Worm (Caenorhabditis elegans): Measurements from ENCODE around the gene F12E12.1.

Gene F12E12.1

DNA sequence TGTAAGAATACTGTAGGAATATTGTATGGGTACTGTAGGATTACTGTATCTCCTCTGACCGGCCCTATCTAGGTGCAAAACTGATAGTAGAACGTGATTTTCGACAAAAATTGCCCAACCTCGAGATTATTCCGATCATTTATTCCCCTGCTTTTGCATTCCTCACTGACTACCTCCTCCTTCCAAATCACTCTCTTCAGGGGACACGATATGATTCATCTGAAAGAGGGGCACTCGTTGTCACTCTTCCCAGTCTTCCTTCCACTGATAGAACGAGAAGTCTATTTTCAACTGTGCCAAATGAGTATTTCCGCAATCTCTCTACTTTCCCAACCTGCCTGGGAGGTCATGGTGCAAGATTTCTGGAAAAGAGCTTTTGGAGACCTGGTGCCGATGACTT lies 2.0 kb upstream of the F12E12.1 start, which contains the start of gene F12E12.2:
Gene F12E12.2 (plus strand): TSS at position 301 of the 400 bp plus-strand sequence.
- TF ChIP-seq pha-4 (tag; optimal IDR thresholded peaks at IDR 0.05): no peak
- TF ChIP-seq unc-39 (tag; optimal IDR thresholded peaks at IDR 0.05): no peak
- TF ChIP-seq aly-2 (tag; optimal IDR thresholded peaks at IDR 0.05): no peak
- TF ChIP-seq sea-2 (GFP tag; optimal IDR thresholded peaks at IDR 0.05): no peak
- no peak for TF ChIP-seq elt-2 (tag; optimal IDR thresholded peaks at IDR 0.05)
- no peak for TF ChIP-seq nhr-23 (tag; optimal IDR thresholded peaks at IDR 0.05)
- no peak for TF ChIP-seq ama-1 (optimal IDR thresholded peaks at IDR 0.05)
- TF ChIP-seq pqm-1 (tag; optimal IDR thresholded peaks at IDR 0.05): no peak
- no peak for TF ChIP-seq ceh-82 (tag; optimal IDR thresholded peaks at IDR 0.05)
- TF ChIP-seq lsy-12 (tag; optimal IDR thresholded peaks at IDR 0.05): no peak
- TF ChIP-seq egl-27 (tag; optimal IDR thresholded peaks at IDR 0.05): no peak
- no peak for TF ChIP-seq nhr-77 (tag; optimal IDR thresholded peaks at IDR 0.05)
- no peak for TF ChIP-seq jun-1 (tag; optimal IDR thresholded peaks at IDR 0.05)
- no peak for TF ChIP-seq snpc-4 (tag; optimal IDR thresholded peaks at IDR 0.05)
- TF ChIP-seq elt-1 (tag; optimal IDR thresholded peaks at IDR 0.05): no peak
- no peak for TF ChIP-seq R02D3.7 (tag; optimal IDR thresholded peaks at IDR 0.05)

DNA sequence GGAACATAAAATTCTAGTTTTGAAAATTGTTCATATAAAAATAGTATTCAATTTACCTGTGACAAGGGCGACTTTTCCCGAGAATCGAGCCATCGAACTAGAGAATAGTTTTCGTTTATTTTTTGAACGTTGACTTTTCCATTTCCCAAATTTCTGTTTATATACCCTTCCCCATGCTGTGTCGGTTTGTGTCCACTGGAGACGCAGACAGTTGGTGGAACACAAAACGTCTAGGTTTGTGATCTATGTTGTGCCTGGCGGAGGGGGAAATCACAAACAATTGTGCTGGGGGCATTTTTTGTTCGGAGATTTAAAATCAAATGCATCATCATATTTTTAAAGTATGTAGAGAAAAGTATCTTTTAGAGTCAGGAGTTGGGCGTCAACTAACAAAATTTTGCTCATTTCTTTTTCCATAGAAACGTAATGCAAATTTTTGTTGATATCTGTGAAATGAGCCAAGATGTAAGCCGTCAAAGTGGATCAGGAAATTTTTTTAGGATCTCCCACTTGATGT lies 2.1 kb downstream of the F12E12.1 start, which contains the start of gene nta-1:
Gene nta-1 (minus strand): TSS at position 131 of the 517 bp plus-strand sequence.
- TF ChIP-seq nhr-12 (tag; optimal IDR thresholded peaks at IDR 0.05): no peak
- TF ChIP-seq ceh-16 (tag; optimal IDR thresholded peaks at IDR 0.05): no peak
- no peak for TF ChIP-seq nhr-67 (tag; optimal IDR thresholded peaks at IDR 0.05)
- no peak for TF ChIP-seq unc-62 (GFP tag; optimal IDR thresholded peaks at IDR 0.05)
- peak; percentile 51 for TF ChIP-seq pqm-1 (tag; optimal IDR thresholded peaks at IDR 0.05)
- no peak for TF ChIP-seq hmg-11 (tag; optimal IDR thresholded peaks at IDR 0.05)
- no peak for TF ChIP-seq zag-1 (tag; optimal IDR thresholded peaks at IDR 0.05)
- TF ChIP-seq ztf-4 (tag; optimal IDR thresholded peaks at IDR 0.05): no peak
- TF ChIP-seq fos-1 (tag; optimal IDR thresholded peaks at IDR 0.05): no peak
- TF ChIP-seq mdl-1 (tag; optimal IDR thresholded peaks at IDR 0.05): no peak
- no peak for TF ChIP-seq nhr-77 (tag; optimal IDR thresholded peaks at IDR 0.05)
- TF ChIP-seq pha-4 (tag; optimal IDR thresholded peaks at IDR 0.05): peak; percentile 76
- no peak for TF ChIP-seq skn-1 (tag; optimal IDR thresholded peaks at IDR 0.05)
- peak; percentile 24 for TF ChIP-seq elt-2 (tag; optimal IDR thresholded peaks at IDR 0.05)

DNA sequence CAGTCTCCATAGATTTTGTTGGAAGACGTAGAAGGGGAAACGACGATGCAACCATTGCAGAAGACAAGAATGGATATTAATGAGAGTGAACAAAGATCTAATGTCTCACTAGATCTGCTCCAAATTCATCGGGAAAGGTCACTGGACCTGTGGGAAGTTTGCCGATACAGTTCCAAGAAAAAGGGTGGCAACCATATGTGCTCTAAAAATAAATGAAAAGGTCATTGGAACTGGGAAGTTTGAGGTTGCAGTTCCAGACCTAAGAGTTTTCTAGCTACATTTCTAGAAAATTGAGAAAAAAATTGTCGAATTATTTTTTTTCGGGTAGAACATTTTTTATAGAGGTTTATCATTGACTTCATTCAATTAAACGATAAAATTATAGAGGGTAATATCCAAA lies 5.7 kb downstream of the F12E12.1 start, which contains the start of gene fbxb-92:
Gene fbxb-92 (minus strand): TSS at position 101 of the 400 bp plus-strand sequence.
- TF ChIP-seq ceh-9 (tag; optimal IDR thresholded peaks at IDR 0.05) (no peak), unc-39 (tag; optimal IDR thresholded peaks at IDR 0.05) (no peak), ztf-4 (tag; optimal IDR thresholded peaks at IDR 0.05) (no peak), nhr-12 (tag; optimal IDR thresholded peaks at IDR 0.05) (no peak), R02D3.7 (tag; optimal IDR thresholded peaks at IDR 0.05) (no peak), fos-1 (tag; optimal IDR thresholded peaks at IDR 0.05) (no peak), nhr-237 (tag; optimal IDR thresholded peaks at IDR 0.05) (no peak), hmg-11 (tag; optimal IDR thresholded peaks at IDR 0.05) (no peak), lsy-12 (tag; optimal IDR thresholded peaks at IDR 0.05) (no peak), nhr-76 (tag; optimal IDR thresholded peaks at IDR 0.05) (no peak), eor-1 (tag; optimal IDR thresholded peaks at IDR 0.05) (no peak), nhr-11 (tag; optimal IDR thresholded peaks at IDR 0.05) (no peak), sea-2 (GFP tag; optimal IDR thresholded peaks at IDR 0.05) (no peak), elt-3 (tag; optimal IDR thresholded peaks at IDR 0.05) (no peak)

DNA sequence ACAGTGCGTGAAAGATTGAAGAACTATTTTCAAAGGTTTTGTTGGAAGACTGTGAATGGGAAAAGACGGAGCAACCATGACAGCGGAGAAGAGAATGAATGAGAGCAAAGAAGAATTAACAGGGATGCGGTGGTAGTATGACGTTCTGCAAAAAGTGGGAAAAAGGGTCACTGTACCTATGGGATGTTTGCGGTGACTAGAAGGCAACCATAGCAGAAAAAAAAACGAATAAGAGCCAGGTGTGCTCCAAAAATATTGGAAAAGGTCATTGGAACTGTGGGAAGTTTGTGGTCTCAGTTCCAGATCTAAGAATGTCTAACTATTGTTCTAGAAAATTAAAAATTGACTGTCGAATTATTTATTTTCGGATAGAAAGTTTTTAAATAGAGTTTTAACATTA lies 7.0 kb downstream of the F12E12.1 start, which contains the start of gene fbxb-90:
Gene fbxb-90 (minus strand): TSS at position 101 of the 400 bp plus-strand sequence.
- TF ChIP-seq nhr-28 (tag; optimal IDR thresholded peaks at IDR 0.05): no peak
- TF ChIP-seq unc-62 (GFP tag; optimal IDR thresholded peaks at IDR 0.05): no peak
- TF ChIP-seq ceh-16 (tag; optimal IDR thresholded peaks at IDR 0.05): no peak
- TF ChIP-seq ztf-11 (tag; optimal IDR thresholded peaks at IDR 0.05): no peak
- no peak for TF ChIP-seq elt-3 (tag; optimal IDR thresholded peaks at IDR 0.05)
- no peak for TF ChIP-seq pqm-1 (tag; optimal IDR thresholded peaks at IDR 0.05)
- TF ChIP-seq ama-1 (optimal IDR thresholded peaks at IDR 0.05): no peak

DNA sequence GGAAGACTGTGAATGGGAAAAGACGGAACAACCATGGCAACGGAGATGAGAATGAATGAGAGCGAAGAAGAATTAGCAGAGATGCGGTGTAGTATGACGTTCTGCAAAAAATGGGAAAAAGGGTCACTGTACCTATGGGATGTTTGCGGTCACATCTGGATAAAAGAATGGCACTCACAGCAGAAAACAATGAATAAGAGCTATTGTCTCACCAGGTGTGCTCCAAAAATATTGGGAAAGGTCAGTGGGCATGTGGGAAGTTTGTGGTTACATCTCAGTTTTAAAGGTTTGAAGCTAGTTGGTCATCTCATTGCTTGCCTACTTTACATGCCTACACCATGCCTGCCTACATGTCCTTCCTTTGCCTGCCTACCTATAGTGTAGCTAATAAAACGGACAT lies 9.0 kb downstream of the F12E12.1 start, which contains the start of gene fbxb-91:
Gene fbxb-91 (minus strand): TSS at position 101 of the 400 bp plus-strand sequence.
- TF ChIP-seq lsy-12 (tag; optimal IDR thresholded peaks at IDR 0.05) (no peak), aly-2 (tag; optimal IDR thresholded peaks at IDR 0.05) (no peak), fkh-2 (tag; optimal IDR thresholded peaks at IDR 0.05) (no peak), hmg-11 (tag; optimal IDR thresholded peaks at IDR 0.05) (no peak), mdl-1 (tag; optimal IDR thresholded peaks at IDR 0.05) (no peak), egl-27 (tag; optimal IDR thresholded peaks at IDR 0.05) (no peak), jun-1 (tag; optimal IDR thresholded peaks at IDR 0.05) (no peak), unc-62 (GFP tag; optimal IDR thresholded peaks at IDR 0.05) (no peak), ztf-4 (tag; optimal IDR thresholded peaks at IDR 0.05) (no peak), ceh-16 (tag; optimal IDR thresholded peaks at IDR 0.05) (no peak), elt-2 (tag; optimal IDR thresholded peaks at IDR 0.05) (no peak), zag-1 (tag; optimal IDR thresholded peaks at IDR 0.05) (no peak)

All from whole organism, L3 larva.